Worm (Caenorhabditis elegans): ENCODE data around the gene F17C11.12.

Gene F17C11.12

DNA sequence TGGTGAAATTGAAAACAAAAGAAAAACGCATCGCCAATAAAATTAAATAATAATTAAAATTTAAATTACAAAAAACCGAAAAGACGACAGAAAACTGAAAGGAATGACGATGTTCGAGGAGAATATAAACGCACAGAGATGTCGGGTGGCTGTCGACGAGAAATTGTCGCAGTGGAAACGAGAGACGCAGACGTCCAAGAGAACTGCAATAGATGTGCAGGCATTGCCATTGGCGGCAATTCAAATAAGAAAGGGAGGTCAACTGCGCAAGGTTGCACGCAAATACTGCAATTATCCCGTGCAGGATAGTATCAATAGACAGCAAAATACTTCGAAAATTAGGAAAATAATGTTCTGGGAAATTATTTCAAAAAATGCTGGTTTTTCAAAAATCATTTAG is 39.5 kb downstream of the F17C11.12 start (continued):
- TF ChIP-seq hif-1 (tag; optimal IDR thresholded peaks at IDR 0.05) (peak; percentile 67 to 94), lin-29 (GFP tag; IDR thresholded peaks at IDR 0.05) (peak; percentile 88), zag-1 (tag; optimal IDR thresholded peaks at IDR 0.05) (peak; percentile 84), unc-130 (GFP tag; optimal IDR thresholded peaks at IDR 0.05) (peak; percentile 97), arid-1 (GFP tag; conservative IDR thresholded peaks at IDR 0.05) (peak; percentile 96), daf-8 (GFP tag; IDR thresholded peaks at IDR 0.05) (no peak)

DNA sequence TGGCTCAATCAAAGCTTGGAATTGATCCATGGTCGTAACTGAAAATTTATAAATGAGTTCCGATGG is 39.8 kb downstream of the F17C11.12 start, which contains the start of gene sec-61.G:
Gene sec-61.G (minus strand): TSS at position 38 of the 66 bp plus-strand sequence.
- no peak for TF ChIP-seq nhr-237 (tag; optimal IDR thresholded peaks at IDR 0.05)
- TF ChIP-seq ztf-7 (tag; optimal IDR thresholded peaks at IDR 0.05) = no peak
- no peak for TF ChIP-seq skn-1 (tag; optimal IDR thresholded peaks at IDR 0.05)
- TF ChIP-seq nhr-25 (tag; optimal IDR thresholded peaks at IDR 0.05; ENCODE audit: borderline replicate concordance, insufficient read depth) = no peak
- no peak for TF ChIP-seq madf-9 (GFP tag; conservative IDR thresholded peaks at IDR 0.05)
- no peak for TF ChIP-seq duxl-1 (tag; optimal IDR thresholded peaks at IDR 0.05; ENCODE audit: poor library complexity)
- TF ChIP-seq unc-62 (GFP tag; optimal IDR thresholded peaks at IDR 0.05 in 1 of 2) = no peak
- TF ChIP-seq unc-62 (tag; optimal IDR thresholded peaks at IDR 0.05) = no peak
- TF ChIP-seq dmd-9 (GFP tag; IDR thresholded peaks at IDR 0.05) = no peak
- no peak for TF ChIP-seq F10B5.3 (tag; optimal IDR thresholded peaks at IDR 0.05)
- no peak for TF ChIP-seq dmd-8 (GFP tag; IDR thresholded peaks at IDR 0.05)
- no peak for TF ChIP-seq lim-7 (GFP tag; IDR thresholded peaks at IDR 0.05)
- no peak for TF ChIP-seq nhr-10 (tag; optimal IDR thresholded peaks at IDR 0.05)
- no peak for TF ChIP-seq T20F7.1 (GFP tag; optimal IDR thresholded peaks at IDR 0.05)
- no peak for TF ChIP-seq daf-8 (GFP tag; IDR thresholded peaks at IDR 0.05)
- no peak for TF ChIP-seq lir-3 (tag; optimal IDR thresholded peaks at IDR 0.05)
- no peak for TF ChIP-seq snpc-4 (tag; optimal IDR thresholded peaks at IDR 0.05)
- no peak for TF ChIP-seq F49E8.2 (tag; optimal IDR thresholded peaks at IDR 0.05; ENCODE audit: borderline replicate concordance)
- TF ChIP-seq snpc-1.2 (GFP tag; IDR thresholded peaks at IDR 0.05) = no peak
- TF ChIP-seq saeg-2 (GFP tag; IDR thresholded peaks at IDR 0.05) = no peak

DNA sequence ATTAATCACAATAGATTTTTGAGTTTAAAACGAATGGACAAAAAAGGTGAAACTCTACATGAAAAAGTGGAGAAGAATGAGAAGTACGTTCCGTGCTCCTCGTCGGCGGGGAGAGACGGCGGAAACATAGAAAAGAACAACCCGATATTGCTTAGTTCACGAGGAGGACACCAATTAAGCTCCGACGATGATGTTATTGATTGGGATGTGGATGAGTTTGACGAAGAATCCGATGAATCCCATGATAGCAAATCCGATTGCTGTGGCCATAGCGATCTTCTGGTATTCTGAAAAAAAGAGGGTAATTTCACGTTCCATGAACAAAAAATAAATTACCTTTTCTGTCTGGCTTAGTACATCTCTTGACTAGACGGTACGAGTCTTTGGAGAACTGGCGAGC is 40.0 kb downstream of the F17C11.12 start:
- TF ChIP-seq nhr-10 (tag; optimal IDR thresholded peaks at IDR 0.05) = no peak
- TF ChIP-seq zfp-2 (tag; optimal IDR thresholded peaks at IDR 0.05) = no peak
- no peak for TF ChIP-seq F44E2.7 (GFP tag; IDR thresholded peaks at IDR 0.05)
- TF ChIP-seq ama-1 (optimal IDR thresholded peaks at IDR 0.05) = no peak
- TF ChIP-seq lir-3 (tag; optimal IDR thresholded peaks at IDR 0.05) = no peak
- no peak for TF ChIP-seq ZK337.2 (GFP tag; IDR thresholded peaks at IDR 0.05)
- no peak for TF ChIP-seq T26A8.4 (GFP tag; IDR thresholded peaks at IDR 0.05)
- TF ChIP-seq set-16 (GFP tag; IDR thresholded peaks at IDR 0.05) = no peak
- TF ChIP-seq F37D6.2 (tag; optimal IDR thresholded peaks at IDR 0.05) = no peak
- TF ChIP-seq unc-39 (tag; optimal IDR thresholded peaks at IDR 0.05) = no peak
- TF ChIP-seq spr-3 (GFP tag; optimal IDR thresholded peaks at IDR 0.05) = no peak
- no peak for TF ChIP-seq aly-2 (tag; optimal IDR thresholded peaks at IDR 0.05)
- TF ChIP-seq snpc-4 (tag; optimal IDR thresholded peaks at IDR 0.05) = no peak
- no peak for TF ChIP-seq egl-43 (GFP tag; IDR thresholded peaks at IDR 0.05)
- TF ChIP-seq dve-1 (tag; optimal IDR thresholded peaks at IDR 0.05; ENCODE audit: insufficient read depth) = no peak
- no peak for TF ChIP-seq unc-62 (GFP tag; optimal IDR thresholded peaks at IDR 0.05 in 1 of 2)
- TF ChIP-seq unc-62 (tag; optimal IDR thresholded peaks at IDR 0.05) = no peak

DNA sequence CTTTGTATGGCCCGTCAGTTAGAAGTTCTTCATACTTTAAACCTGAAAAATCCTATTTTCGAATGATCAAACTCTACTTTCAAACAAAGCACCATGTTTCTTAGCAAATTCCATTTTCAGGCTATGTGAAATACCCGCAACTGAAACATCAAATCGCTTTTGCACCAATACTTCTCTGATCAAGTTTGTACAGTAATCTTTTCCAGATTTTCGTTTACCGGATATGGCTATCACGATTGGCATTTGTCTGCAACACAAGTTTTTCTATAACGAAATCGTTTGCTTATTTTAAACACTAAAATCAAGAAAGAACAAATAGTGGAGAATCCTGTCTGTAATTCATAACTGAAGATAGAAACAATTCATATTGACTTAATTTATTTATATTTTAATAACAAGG is 40.4 kb downstream of the F17C11.12 start, which contains the start of gene F32D8.13:
Gene F32D8.13 (minus strand): TSS at position 249 of the 400 bp plus-strand sequence.
- TF ChIP-seq lin-38 (GFP tag; IDR thresholded peaks at IDR 0.05) = peak; percentile 28; the same call in 1 of the 2 replicates
- no peak for TF ChIP-seq spr-1 (tag; optimal IDR thresholded peaks at IDR 0.05)
- TF ChIP-seq dve-1 (tag; optimal IDR thresholded peaks at IDR 0.05; ENCODE audit: insufficient read depth) = no peak
- no peak for TF ChIP-seq daf-16 (GFP tag; optimal IDR thresholded peaks at IDR 0.05)
- TF ChIP-seq daf-16 (tag; optimal IDR thresholded peaks at IDR 0.05) = peak; percentile 13
- TF ChIP-seq lsy-2 (tag; optimal IDR thresholded peaks at IDR 0.05) = peak in 1 of 2 experiments; percentile 31
- peak; percentile 52 for TF ChIP-seq ama-1 (optimal IDR thresholded peaks at IDR 0.05)
- TF ChIP-seq aha-1 (tag) = peak; percentile 58
- TF ChIP-seq T26A8.4 (GFP tag; IDR thresholded peaks at IDR 0.05) = peak; percentile 45
- 0 out of 2 replicates have a peak, but pooled peaks have one; percentile 6 for TF ChIP-seq nhr-42 (GFP tag; IDR thresholded peaks at IDR 0.05)

All from whole organism, L4 larva.